Worm (Caenorhabditis elegans) whole organism, L4/young adult: ENCODE data around the gene iglr-2.

ENCODE experiments used
- W03F9.2 ChIP-seq: fragments of 150-350 bp; optimal IDR thresholded peaks from 2 replicates; lab custom pipeline; 2014; ENCODE audit warnings: missing biosample characterization, missing genetic modification characterization
- dao-5 ChIP-seq: sonication (generic microtip); optimal IDR thresholded peaks from 2 replicates; lab custom pipeline; 2016; ENCODE audit warnings: missing genotype, missing genetic modification characterization, moderate library complexity, missing compliant biosample characterization
- him-1 ChIP-seq: sonication (generic microtip); optimal IDR thresholded peaks from 2 replicates; lab custom pipeline; 2016; ENCODE audit warnings: missing genotype, missing genetic modification reagents, missing genetic modification characterization, missing compliant biosample characterization

The iglr-2 gene

ce11 chrIII:8310239-8311057, 20.7 kb downstream of the iglr-2 start, which contains the start of gene F10E9.3:
F10E9.3 (plus strand) TSS chrIII:8311007.
- TF ChIP-seq him-1 (tag; lab: Kevin White, UChicago) (no peak), W03F9.2 (tag; lab: Kevin White, UChicago) (no peak), dao-5 (tag; lab: Kevin White, UChicago) (no peak)

- no peak for TF ChIP-seq W03F9.2 (tag; lab: Kevin White, UChicago)
- no peak for TF ChIP-seq him-1 (tag; lab: Kevin White, UChicago)
- no peak for TF ChIP-seq dao-5 (tag; lab: Kevin White, UChicago)
Observed at ce11 chrIII:8308238-8308637, 22.9 kb downstream of the iglr-2 start, which contains the start of gene F10E9.4. F10E9.4 (plus strand) TSS chrIII:8308538.

ce11 chrIII:8307356-8307755, 23.8 kb downstream of the iglr-2 start, which contains the start of the genes F10E9.7 and F10E9.5:
F10E9.7 (minus strand) TSS chrIII:8307441.
F10E9.5 (plus strand) TSS chrIII:8307592.
- TF ChIP-seq him-1 (tag; lab: Kevin White, UChicago) (peak; percentile 65), dao-5 (tag; lab: Kevin White, UChicago) (no peak), W03F9.2 (tag; lab: Kevin White, UChicago) (peak; percentile 96)

- no peak for TF ChIP-seq dao-5 (tag; lab: Kevin White, UChicago)
- TF ChIP-seq W03F9.2 (tag; lab: Kevin White, UChicago), result no peak
- TF ChIP-seq him-1 (tag; lab: Kevin White, UChicago), result no peak
Observed at ce11 chrIII:8305816-8306215, 25.3 kb downstream of the iglr-2 start.

ce11 chrIII:8305304-8305703, 25.8 kb downstream of the iglr-2 start:
- no peak for TF ChIP-seq him-1 (tag; lab: Kevin White, UChicago)
- TF ChIP-seq W03F9.2 (tag; lab: Kevin White, UChicago), result no peak
- no peak for TF ChIP-seq dao-5 (tag; lab: Kevin White, UChicago)

ce11 chrIII:8303440-8303839, 27.7 kb downstream of the iglr-2 start:
- TF ChIP-seq dao-5 (tag; lab: Kevin White, UChicago) (no peak), W03F9.2 (tag; lab: Kevin White, UChicago) (no peak), him-1 (tag; lab: Kevin White, UChicago) (no peak)

- TF ChIP-seq W03F9.2 (tag; lab: Kevin White, UChicago), result no peak
- TF ChIP-seq dao-5 (tag; lab: Kevin White, UChicago), result no peak
- no peak for TF ChIP-seq him-1 (tag; lab: Kevin White, UChicago)
Observed at ce11 chrIII:8300860-8301396, 30.2 kb downstream of the iglr-2 start.

- TF ChIP-seq W03F9.2 (tag; lab: Kevin White, UChicago) (no peak), him-1 (tag; lab: Kevin White, UChicago) (no peak), dao-5 (tag; lab: Kevin White, UChicago) (no peak)
Observed at ce11 chrIII:8299734-8300133, 31.4 kb downstream of the iglr-2 start.

- TF ChIP-seq dao-5 (tag; lab: Kevin White, UChicago), result no peak
- TF ChIP-seq him-1 (tag; lab: Kevin White, UChicago), result no peak
Observed at ce11 chrIII:8299078-8299587, 32.0 kb downstream of the iglr-2 start.

- TF ChIP-seq dao-5 (tag; lab: Kevin White, UChicago) (no peak), W03F9.2 (tag; lab: Kevin White, UChicago) (no peak)
Observed at ce11 chrIII:8298216-8298920, 32.7 kb downstream of the iglr-2 start.

- TF ChIP-seq W03F9.2 (tag; lab: Kevin White, UChicago) (no peak), dao-5 (tag; lab: Kevin White, UChicago) (no peak), him-1 (tag; lab: Kevin White, UChicago) (no peak)
Observed at ce11 chrIII:8293260-8293659, 37.9 kb downstream of the iglr-2 start.

ce11 chrIII:8291268-8292032, 39.7 kb downstream of the iglr-2 start:
- no peak for TF ChIP-seq W03F9.2 (tag; lab: Kevin White, UChicago)
- TF ChIP-seq dao-5 (tag; lab: Kevin White, UChicago), result no peak
- no peak for TF ChIP-seq him-1 (tag; lab: Kevin White, UChicago)
